Fruit fly (Drosophila melanogaster): ENCODE results near the gene CPT2.

Gene CPT2

DNA sequence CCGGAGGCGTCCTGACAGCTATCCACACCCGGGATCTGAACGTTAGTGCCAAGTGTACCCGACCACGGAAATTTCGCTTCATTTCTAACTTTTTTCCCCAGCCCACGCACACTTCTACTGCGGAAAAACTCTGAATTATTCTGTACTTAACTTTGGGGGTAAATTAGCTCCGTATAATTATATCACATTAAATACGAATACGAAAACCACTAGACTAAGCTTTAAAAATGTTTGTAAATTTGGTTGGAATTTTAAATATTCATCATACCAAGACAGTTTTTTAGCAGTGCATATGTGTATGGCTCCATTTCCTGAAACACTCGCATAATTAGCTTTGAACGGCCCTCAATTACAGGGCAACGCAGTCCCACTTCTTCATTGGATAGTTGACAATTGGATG is 32.7 kb downstream of the CPT2 start:
- peak; percentile 11 for TF ChIP-seq CG11504 (tag; optimal IDR thresholded peaks at IDR 0.05)
- no peak for TF ChIP-seq cato (GFP tag; optimal IDR thresholded peaks at IDR 0.05; ENCODE audit: borderline replicate concordance)
- peak; percentile 23; the same call in 1 of the 2 replicates for TF ChIP-seq esg (GFP tag; conservative IDR thresholded peaks at IDR 0.05)
- no peak for TF ChIP-seq zfh2 (GFP tag; optimal IDR thresholded peaks at IDR 0.05)
- TF ChIP-seq CG2678 (tag; optimal IDR thresholded peaks at IDR 0.05) = peak; percentile 7
- TF ChIP-seq CG34224 (GFP tag; IDR thresholded peaks at IDR 0.05; ENCODE audit: partially characterized antibody) = no peak
- no peak for TF ChIP-seq CG7987 (GFP tag; optimal IDR thresholded peaks at IDR 0.05)
- TF ChIP-seq CG9932 (GFP tag; IDR thresholded peaks at IDR 0.05) = no peak
- no peak for TF ChIP-seq CG16863 (GFP tag; optimal IDR thresholded peaks at IDR 0.05)
- TF ChIP-seq btn (GFP tag; optimal IDR thresholded peaks at IDR 0.05) = no peak
- no peak for TF ChIP-seq dm (GFP tag; optimal IDR thresholded peaks at IDR 0.05)
- TF ChIP-seq CG15601 (tag; optimal IDR thresholded peaks at IDR 0.05) = no peak
- no peak for TF ChIP-seq br (optimal IDR thresholded peaks at IDR 0.05)
- peak; percentile 69 for TF ChIP-seq Ets65A (GFP tag)
- no peak for TF ChIP-seq Chrac-16 (GFP tag; optimal IDR thresholded peaks at IDR 0.05)
- peak; percentile 42 for TF ChIP-seq CG18599 (GFP tag; optimal IDR thresholded peaks at IDR 0.05)
- TF ChIP-seq CG9727 (GFP tag; optimal IDR thresholded peaks at IDR 0.05) = no peak
- 0 out of 3 replicates have a peak, but pooled peaks have one; percentile 14 for TF ChIP-seq Dbx (GFP tag; IDR thresholded peaks at IDR 0.05)
- 0 out of 3 replicates have a peak, but pooled peaks have one; percentile 15 for TF ChIP-seq CG2889 (GFP tag; IDR thresholded peaks at IDR 0.05)
- TF ChIP-seq CG11085 (GFP tag; IDR thresholded peaks at IDR 0.05) = no peak
- TF ChIP-seq CG9876 (GFP tag; optimal IDR thresholded peaks at IDR 0.05) = no peak
- TF ChIP-seq pita (GFP tag; optimal IDR thresholded peaks at IDR 0.05) = no peak
- no peak for TF ChIP-seq Sox100B (GFP tag; optimal IDR thresholded peaks at IDR 0.05)
- no peak for TF ChIP-seq Doc2 (GFP tag; IDR thresholded peaks at IDR 0.05)
- no peak for TF ChIP-seq tap (tag; optimal IDR thresholded peaks at IDR 0.05)
- TF ChIP-seq trem (tag; optimal IDR thresholded peaks at IDR 0.05) = no peak
- TF ChIP-seq CG30020 (tag; optimal IDR thresholded peaks at IDR 0.05) = no peak
- TF ChIP-seq CG17612 (GFP tag; IDR thresholded peaks at IDR 0.05) = no peak
- no peak for TF ChIP-seq sima (GFP tag; optimal IDR thresholded peaks at IDR 0.05)
- 0 out of 2 replicates have a peak, but pooled peaks have one; percentile 24 for TF ChIP-seq HLH3B (GFP tag; IDR thresholded peaks at IDR 0.05)
- TF ChIP-seq slbo (GFP tag; IDR thresholded peaks at IDR 0.05) = peak; percentile 57
- no peak for TF ChIP-seq bcd (GFP tag; optimal IDR thresholded peaks at IDR 0.05)
- TF ChIP-seq luna (GFP tag; optimal IDR thresholded peaks at IDR 0.05) = no peak
- no peak for TF ChIP-seq CG2129 (GFP tag; IDR thresholded peaks at IDR 0.05; ENCODE audit: partially characterized antibody)
- TF ChIP-seq crol (GFP tag; IDR thresholded peaks at IDR 0.05) = no peak
- TF ChIP-seq Hand (GFP tag; optimal IDR thresholded peaks at IDR 0.05) = no peak
- TF ChIP-seq Fer2 (tag; optimal IDR thresholded peaks at IDR 0.05) = no peak
- no peak for TF ChIP-seq CG1647 (GFP tag; optimal IDR thresholded peaks at IDR 0.05)
- peak; percentile 15 for TF ChIP-seq lab (GFP tag; optimal IDR thresholded peaks at IDR 0.05)

DNA sequence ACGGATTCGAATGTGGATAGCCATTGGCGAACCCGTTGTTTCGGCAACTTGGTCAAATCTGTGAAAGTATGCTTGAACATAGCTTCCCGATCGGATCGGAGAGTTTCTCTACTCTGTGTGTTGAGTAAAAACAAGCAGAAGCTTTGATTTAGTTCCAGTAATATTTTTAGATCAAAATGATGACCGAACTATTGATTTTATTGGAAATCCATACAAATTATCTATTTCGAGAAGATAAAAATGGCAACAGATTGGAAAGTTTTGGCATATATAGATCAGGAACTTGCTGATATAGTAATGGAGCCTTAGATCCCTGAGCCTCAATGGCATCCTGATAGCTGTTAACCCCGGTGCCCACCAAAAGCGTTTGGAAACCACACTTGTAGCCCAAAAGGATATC is 35.1 kb downstream of the CPT2 start, which contains the start of gene CG32488:
TSS of gene CG32488 (minus strand) at position 101 of the 400 bp plus-strand sequence.
- TF ChIP-seq CG1529 (GFP tag; optimal IDR thresholded peaks at IDR 0.05) (no peak), NFAT (GFP tag; IDR thresholded peaks at IDR 0.05) (no peak), HHEX (GFP tag; optimal IDR thresholded peaks at IDR 0.05) (no peak), Hand (GFP tag; optimal IDR thresholded peaks at IDR 0.05) (no peak), croc (GFP tag; conservative IDR thresholded peaks at IDR 0.05) (no peak), Side (GFP tag; optimal IDR thresholded peaks at IDR 0.05) (no peak), Gsc (GFP tag; IDR thresholded peaks at IDR 0.05) (no peak), HLH3B (GFP tag; IDR thresholded peaks at IDR 0.05) (no peak), CG7372 (GFP tag; IDR thresholded peaks at IDR 0.05) (no peak), eve (GFP tag; optimal IDR thresholded peaks at IDR 0.05) (no peak)
